Fruit fly (Drosophila melanogaster): ENCODE measurements around the gene CG42827.
A peak's percentile ranks its signal among the peaks of the same experiment; 100 is the strongest.

CG42827 gene

dm6 chr3R:23363515-23364124, 9.1 kb upstream of the CG42827 start, which contains the start of gene CG4408:
Gene CG4408 (minus strand): TSS chr3R:23363574.
- peak; percentile 88 for TF ChIP-seq CG17801 (GFP tag; optimal IDR thresholded peaks at IDR 0.05; ENCODE audit: partially characterized antibody)

- TF ChIP-seq CG17801 (GFP tag; optimal IDR thresholded peaks at IDR 0.05; ENCODE audit: partially characterized antibody) = no peak
These were observed 7.7 kb upstream of the CG42827 start for dm6 chr3R:23365028-23365427.

dm6 chr3R:23367540-23367939, 5.2 kb upstream of the CG42827 start:
- no peak for TF ChIP-seq CG17801 (GFP tag; optimal IDR thresholded peaks at IDR 0.05; ENCODE audit: partially characterized antibody)

dm6 chr3R:23368235-23368634, 4.5 kb upstream of the CG42827 start:
- no peak for TF ChIP-seq CG17801 (GFP tag; optimal IDR thresholded peaks at IDR 0.05; ENCODE audit: partially characterized antibody)

- TF ChIP-seq CG17801 (GFP tag; optimal IDR thresholded peaks at IDR 0.05; ENCODE audit: partially characterized antibody) = no peak
These were observed 679 bp downstream of the CG42827 start, which contains the start of gene CG42828 for dm6 chr3R:23373403-23373802. Gene CG42828 (plus strand): TSS chr3R:23373703.

DNA sequence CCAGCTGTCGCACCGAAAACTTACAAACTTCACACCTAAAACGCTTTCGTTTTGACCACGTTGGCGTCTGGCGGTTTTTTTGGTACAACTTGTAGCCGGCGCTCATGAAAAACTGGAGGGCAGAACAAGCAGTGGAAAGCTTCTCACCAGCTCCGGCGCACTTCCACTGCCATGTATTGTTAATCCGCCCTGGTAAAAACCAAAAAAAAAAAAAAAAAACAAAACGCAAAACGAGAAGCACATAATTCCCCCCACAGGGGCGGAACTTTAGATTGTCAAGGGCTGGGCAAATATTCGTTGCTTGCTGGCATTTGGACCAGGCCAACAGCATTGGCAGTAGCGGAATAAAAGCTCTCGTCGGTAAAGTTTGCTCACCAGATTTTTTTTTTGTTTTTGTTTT, 1.6 kb downstream of the CG42827 start:
- peak; percentile 88 for TF ChIP-seq CG17801 (GFP tag; optimal IDR thresholded peaks at IDR 0.05; ENCODE audit: partially characterized antibody)

- no peak for TF ChIP-seq CG17801 (GFP tag; optimal IDR thresholded peaks at IDR 0.05; ENCODE audit: partially characterized antibody)
These were observed 4.6 kb downstream of the CG42827 start for dm6 chr3R:23377288-23377687.

- no peak for TF ChIP-seq CG17801 (GFP tag; optimal IDR thresholded peaks at IDR 0.05; ENCODE audit: partially characterized antibody)
These were observed 11.0 kb downstream of the CG42827 start for dm6 chr3R:23383723-23384122.

dm6 chr3R:23384591-23385260, 12.0 kb downstream of the CG42827 start, which contains the start of gene CG4393:
Gene CG4393 (minus strand): TSS chr3R:23384777.
- peak; percentile 49 for TF ChIP-seq CG17801 (GFP tag; optimal IDR thresholded peaks at IDR 0.05; ENCODE audit: partially characterized antibody)

DNA sequence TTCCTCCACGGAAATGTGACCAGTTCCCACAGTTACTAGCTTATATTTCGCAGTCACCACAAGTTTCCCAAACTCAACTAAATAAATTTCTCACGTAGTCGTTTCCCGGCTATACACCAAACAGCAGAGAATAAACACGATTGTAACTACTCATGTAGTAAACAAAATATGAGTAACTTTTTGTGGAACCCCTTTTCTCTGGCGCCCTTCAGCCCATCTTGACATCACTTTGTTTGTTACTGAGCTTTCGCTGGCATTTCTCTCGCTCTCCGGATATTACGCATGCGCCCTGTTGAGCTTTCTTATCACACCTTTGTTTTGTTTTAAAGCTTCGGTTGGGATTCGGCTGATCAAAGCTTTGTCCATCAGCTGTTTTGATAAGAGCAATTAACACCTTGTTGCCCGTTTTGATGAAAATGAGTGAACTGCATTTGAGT, 13.3 kb downstream of the CG42827 start:
- TF ChIP-seq CG17801 (GFP tag; optimal IDR thresholded peaks at IDR 0.05; ENCODE audit: partially characterized antibody) = peak; percentile 6

dm6 chr3R:23386907-23387306, 14.2 kb downstream of the CG42827 start:
- no peak for TF ChIP-seq CG17801 (GFP tag; optimal IDR thresholded peaks at IDR 0.05; ENCODE audit: partially characterized antibody)

DNA sequence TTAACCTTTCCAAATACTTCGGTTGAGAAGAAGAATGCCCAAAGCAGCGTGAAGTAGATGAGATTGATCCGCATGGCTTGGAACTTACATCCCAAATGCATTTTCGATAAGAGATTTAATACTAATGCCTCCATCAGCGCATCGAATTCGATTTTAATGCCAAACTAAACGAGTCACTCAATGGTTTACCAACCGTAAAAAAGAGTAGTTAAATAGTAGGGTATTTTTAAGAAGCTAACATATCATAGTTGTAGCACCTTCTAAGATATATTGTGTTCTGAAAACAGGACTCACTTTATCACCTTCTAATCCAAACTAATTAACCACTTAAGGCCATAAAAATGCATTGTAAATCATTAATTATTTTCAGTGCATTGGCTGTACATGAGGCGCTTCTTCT, 16.1 kb downstream of the CG42827 start, which contains the start of gene CG31515:
TSS of gene CG31515 (minus strand) at position 101 of the 400 bp plus-strand sequence.
- TF ChIP-seq CG17801 (GFP tag; optimal IDR thresholded peaks at IDR 0.05; ENCODE audit: partially characterized antibody) = no peak

DNA sequence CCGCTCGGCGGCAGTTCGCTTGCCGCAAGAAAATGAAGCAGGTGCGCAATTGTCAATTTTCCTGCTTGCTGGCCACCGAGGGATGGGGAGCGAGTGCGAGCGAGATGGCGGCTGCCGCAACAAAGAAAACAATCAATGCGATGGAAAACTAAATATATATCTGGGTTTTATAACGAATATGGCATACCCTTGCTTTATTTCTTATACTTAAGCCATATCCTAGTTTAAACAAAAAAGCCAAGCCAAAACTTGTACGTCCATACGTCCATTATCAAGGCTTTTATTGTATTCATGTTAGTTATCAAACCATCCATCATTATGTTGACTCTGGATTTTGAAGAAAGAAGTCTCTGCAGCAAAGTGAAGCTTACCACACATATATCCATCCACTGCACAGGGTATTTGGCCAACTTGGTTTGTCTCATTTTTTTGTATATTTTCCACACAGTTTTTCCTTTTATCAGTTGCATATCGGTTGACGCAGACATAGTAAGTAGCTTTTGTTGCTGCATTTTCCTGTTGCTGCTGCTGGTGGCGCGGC, 18.1 kb downstream of the CG42827 start:
- no peak for TF ChIP-seq CG17801 (GFP tag; optimal IDR thresholded peaks at IDR 0.05; ENCODE audit: partially characterized antibody)

dm6 chr3R:23392235-23392634, 19.5 kb downstream of the CG42827 start:
- TF ChIP-seq CG17801 (GFP tag; optimal IDR thresholded peaks at IDR 0.05; ENCODE audit: partially characterized antibody) = no peak

DNA sequence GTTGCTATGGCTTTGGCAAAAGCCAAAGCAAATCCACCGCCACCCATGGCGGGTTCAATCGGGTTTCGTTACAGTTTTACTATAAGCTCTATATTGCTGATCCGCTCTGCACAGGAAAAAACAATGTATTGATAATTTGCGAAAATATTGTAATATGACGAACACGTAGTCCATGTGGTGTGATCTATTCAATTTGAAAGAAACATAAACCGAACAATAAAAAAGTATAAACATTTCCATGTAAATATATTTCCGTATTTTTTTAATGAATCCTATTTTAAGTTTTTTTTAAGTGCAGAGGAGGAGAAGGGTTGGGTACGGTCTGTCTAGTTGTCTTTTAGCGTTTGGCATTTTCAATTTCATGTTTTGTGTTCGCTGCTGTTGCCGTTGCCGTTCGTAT, 20.8 kb downstream of the CG42827 start:
- no peak for TF ChIP-seq CG17801 (GFP tag; optimal IDR thresholded peaks at IDR 0.05; ENCODE audit: partially characterized antibody)

DNA sequence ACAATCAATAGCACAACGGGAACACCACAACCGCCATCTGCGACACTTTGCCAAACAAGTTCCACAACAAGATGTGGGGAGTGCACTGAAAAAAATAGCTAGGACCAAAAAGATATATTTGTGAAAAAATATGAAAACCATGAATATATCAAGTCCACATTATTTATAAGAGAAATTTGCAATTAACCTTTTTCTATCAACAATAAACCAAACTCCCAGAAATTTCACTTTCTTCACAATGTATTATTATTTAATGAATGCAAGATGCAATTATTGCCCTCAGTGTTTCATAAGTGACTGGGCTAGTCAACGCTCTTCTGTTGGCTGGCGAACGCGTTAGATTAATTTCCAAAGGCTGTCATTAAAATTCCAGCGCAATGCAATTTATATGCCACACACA, 23.0 kb downstream of the CG42827 start:
- no peak for TF ChIP-seq CG17801 (GFP tag; optimal IDR thresholded peaks at IDR 0.05; ENCODE audit: partially characterized antibody)
